Fruit fly (Drosophila melanogaster) S2 (cell line): ENCODE measurements around the gene CG14715.

Experiments used
- CG8478 ChIP-seq: fragments of >200 bp; optimal IDR thresholded peaks from 2 replicates; lab custom pipeline; 2018
- CTCF ChIP-seq, 2 experiments: fragments of >200 bp; optimal IDR thresholded peaks; 2 replicates each; lab custom pipeline; 2018

DNA sequence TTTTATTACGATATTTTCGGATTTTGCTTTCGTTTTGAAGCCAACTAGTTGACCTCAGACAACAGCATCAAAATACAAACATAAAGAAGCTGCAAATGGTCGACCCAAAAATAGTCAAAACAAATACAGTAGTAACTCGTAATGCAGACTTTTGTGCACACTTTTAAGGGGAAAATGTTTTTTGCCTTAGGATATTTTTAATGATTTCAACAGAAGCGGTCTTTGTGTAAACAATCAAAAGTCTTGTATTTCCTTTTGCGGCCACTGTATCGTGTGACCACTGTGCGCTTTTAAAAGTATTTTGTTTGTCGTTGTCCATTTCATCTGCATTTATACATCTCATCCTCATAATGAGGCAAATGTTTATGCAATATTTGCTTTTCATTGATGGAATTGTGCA is 24.6 kb upstream of the CG14715 start:
- TF ChIP-seq CTCF (optimal IDR thresholded peaks at IDR 0.05; lab: Kevin White, UChicago) (no peak), CG8478 (no peak)
